Worm (Caenorhabditis elegans) whole organism, mixed stage, embryonic: ENCODE results near the gene pas-2.

Source experiments
- blmp-1 ChIP-seq: fragments of 150-350 bp; optimal IDR thresholded peaks from 2 replicates; lab custom pipeline; 2014; ENCODE audit warnings: missing biosample characterization, missing genetic modification characterization
- elt-3 ChIP-seq: fragments of 150-350 bp; optimal IDR thresholded peaks from 2 replicates; lab custom pipeline; 2014; ENCODE audit warnings: missing biosample characterization, missing genetic modification characterization
- lsy-2 ChIP-seq: fragments of 150-350 bp; optimal IDR thresholded peaks from 2 replicates; lab custom pipeline; 2014; ENCODE audit warnings: missing biosample characterization, missing genetic modification characterization
- mep-1 ChIP-seq: fragments of 150-350 bp; optimal IDR thresholded peaks from 2 replicates; lab custom pipeline; 2017; ENCODE audit warnings: missing biosample characterization, missing genetic modification reagents, missing genetic modification characterization, inconsistent platforms
- nhr-2 ChIP-seq: fragments of 150-350 bp; optimal IDR thresholded peaks from 2 replicates; lab custom pipeline; 2014; ENCODE audit warnings: missing biosample characterization, missing genetic modification characterization
- nhr-237 ChIP-seq: fragments of 150-350 bp; optimal IDR thresholded peaks from 2 replicates; lab custom pipeline; 2014; ENCODE audit warnings: missing biosample characterization, missing genetic modification characterization
- nhr-76 ChIP-seq: sonication (generic microtip); optimal IDR thresholded peaks from 2 replicates; lab custom pipeline; 2017; ENCODE audit warnings: missing biosample characterization, missing genetic modification characterization
- tbx-8 ChIP-seq: fragments of 200-800 bp; sonication (Bioruptor generic); optimal IDR thresholded peaks from 2 replicates; lab custom pipeline; 2018; ENCODE audit warnings: mild to moderate bottlenecking, missing genetic modification characterization, moderate library complexity, missing compliant biosample characterization
- unc-120 ChIP-seq: sonication (generic microtip); optimal IDR thresholded peaks from 2 replicates; lab custom pipeline; 2017; ENCODE audit warnings: missing genetic modification characterization, missing compliant biosample characterization; ENCODE audit not compliant: poor library complexity, severe bottlenecking
- unc-39 ChIP-seq: fragments of 150-350 bp; optimal IDR thresholded peaks from 2 replicates; lab custom pipeline; 2014; ENCODE audit warnings: missing biosample characterization, missing genetic modification characterization
- unc-62 ChIP-seq: fragments of 150-350 bp; optimal IDR thresholded peaks from 2 replicates; lab custom pipeline; 2014; ENCODE audit warnings: missing biosample characterization, missing genetic modification reagents, missing genetic modification characterization

- TF ChIP-seq unc-62 (no peak), unc-39 (tag; lab: Kevin White, UChicago) (no peak), tbx-8 (GFP tag; lab: Kevin White, UChicago) (no peak), nhr-237 (tag; lab: Kevin White, UChicago) (no peak), lsy-2 (tag; lab: Kevin White, UChicago) (no peak), unc-120 (no peak), blmp-1 (tag; lab: Kevin White, UChicago) (no peak), mep-1 (tag; lab: Kevin White, UChicago) (no peak), nhr-2 (tag; lab: Kevin White, UChicago) (no peak), nhr-76 (tag; lab: Kevin White, UChicago) (no peak), elt-3 (tag; lab: Kevin White, UChicago) (no peak)
These were observed 13.5 kb upstream of the pas-2 start, which contains the start of gene irld-6 for ce11 chrV:10756698-10757097.
